Worm (Caenorhabditis elegans) whole organism, L2 larva: ENCODE results near the gene pigg-1.
A peak's percentile ranks its signal among the peaks of the same experiment; 100 is the strongest.

Source experiments
- F13H6.1 ChIP-seq: sonication (generic microtip); optimal IDR thresholded peaks from 2 replicates; lab custom pipeline; 2016; ENCODE audit warnings: missing genetic modification characterization, missing compliant biosample characterization
- R02D3.7 ChIP-seq: fragments of 150-350 bp; optimal IDR thresholded peaks from 2 replicates; lab custom pipeline; 2014; ENCODE audit warnings: missing biosample characterization, missing genetic modification characterization
- Y55F3AM.14 ChIP-seq: fragments of 200-800 bp; sonication (Bioruptor generic); optimal IDR thresholded peaks from 2 replicates; lab custom pipeline; 2018; ENCODE audit warnings: mild to moderate bottlenecking, missing genetic modification characterization, missing compliant biosample characterization
- ZK546.5 ChIP-seq: sonication (generic microtip); optimal IDR thresholded peaks from 2 replicates; lab custom pipeline; 2017; ENCODE audit warnings: missing biosample characterization, missing genetic modification characterization
- ama-1 ChIP-seq: fragments of 150-350 bp; optimal IDR thresholded peaks from 2 replicates; lab custom pipeline; 2018; ENCODE audit warnings: inconsistent platforms
- blmp-1 ChIP-seq: sonication (generic microtip); optimal IDR thresholded peaks from 2 replicates; lab custom pipeline; 2017; ENCODE audit warnings: missing genetic modification characterization, mild to moderate bottlenecking, missing compliant biosample characterization, antibody characterized with exemption, moderate library complexity; ENCODE audit not compliant: insufficient read depth
- ceh-82 ChIP-seq: fragments of 150-350 bp; optimal IDR thresholded peaks from 2 replicates; lab custom pipeline; 2014; ENCODE audit warnings: missing biosample characterization, missing genetic modification characterization
- crh-2 ChIP-seq: sonication (generic microtip); optimal IDR thresholded peaks from 2 replicates; lab custom pipeline; 2017; ENCODE audit warnings: missing biosample characterization, missing genetic modification characterization
- egl-27 ChIP-seq: sonication (generic microtip); optimal IDR thresholded peaks from 3 replicates; lab custom pipeline; 2017; ENCODE audit warnings: missing biosample characterization, missing genetic modification reagents, missing genetic modification characterization
- fos-1 ChIP-seq: fragments of 150-350 bp; optimal IDR thresholded peaks from 2 replicates; lab custom pipeline; 2014; ENCODE audit warnings: missing biosample characterization, missing genetic modification characterization
- gmeb-1 ChIP-seq: fragments of 150-350 bp; optimal IDR thresholded peaks from 2 replicates; lab custom pipeline; 2014; ENCODE audit warnings: missing biosample characterization, missing genetic modification characterization
- lin-11 ChIP-seq: fragments of 150-350 bp; sonication (generic microtip); optimal IDR thresholded peaks from 2 replicates; lab custom pipeline; 2014; ENCODE audit warnings: missing biosample characterization, missing genetic modification characterization, inconsistent platforms, mixed read lengths
- lin-39 ChIP-seq: fragments of 150-350 bp; optimal IDR thresholded peaks from 2 replicates; lab custom pipeline; 2014; ENCODE audit warnings: missing biosample characterization, missing genetic modification reagents, missing genetic modification characterization
- lsy-2 ChIP-seq, 2 experiments: fragments of 150-350 bp in 1 of 2; sonication (generic microtip) in 1 of 2; optimal IDR thresholded peaks; 2 replicates each; lab custom pipeline; 2014 to 2017; ENCODE audit warnings: missing biosample characterization in 2 of 2, missing genetic modification characterization in 2 of 2
- mab-5 ChIP-seq: fragments of 150-350 bp; optimal IDR thresholded peaks from 2 replicates; lab custom pipeline; 2014; ENCODE audit warnings: missing biosample characterization, missing genetic modification characterization
- mbf-1 ChIP-seq: sonication (generic microtip); optimal IDR thresholded peaks from 2 replicates; lab custom pipeline; 2017; ENCODE audit warnings: missing biosample characterization, missing genetic modification characterization
- nhr-10 ChIP-seq: sonication (generic microtip); optimal IDR thresholded peaks from 2 replicates; lab custom pipeline; 2017; ENCODE audit warnings: missing biosample characterization, missing genetic modification characterization
- nhr-11 ChIP-seq: fragments of 150-350 bp; optimal IDR thresholded peaks from 2 replicates; lab custom pipeline; 2014; ENCODE audit warnings: missing biosample characterization, missing genetic modification characterization
- nhr-12 ChIP-seq: fragments of 150-350 bp; optimal IDR thresholded peaks from 2 replicates; lab custom pipeline; 2014; ENCODE audit warnings: missing biosample characterization, missing genetic modification characterization
- nhr-129 ChIP-seq: fragments of 150-350 bp; optimal IDR thresholded peaks from 2 replicates; lab custom pipeline; 2014; ENCODE audit warnings: missing biosample characterization, missing genetic modification characterization
- nhr-25 ChIP-seq: fragments of 150-350 bp; sonication (generic microtip); optimal IDR thresholded peaks from 3 replicates; lab custom pipeline; 2014; ENCODE audit warnings: missing biosample characterization, missing genetic modification characterization
- nhr-6 ChIP-seq: fragments of 150-350 bp; optimal IDR thresholded peaks from 2 replicates; lab custom pipeline; 2014; ENCODE audit warnings: missing biosample characterization, missing genetic modification characterization
- nhr-77 ChIP-seq: fragments of 150-350 bp; optimal IDR thresholded peaks from 2 replicates; lab custom pipeline; 2014; ENCODE audit warnings: missing biosample characterization, missing genetic modification characterization
- peb-1 ChIP-seq: fragments of 150-350 bp; optimal IDR thresholded peaks from 2 replicates; lab custom pipeline; 2014; ENCODE audit warnings: missing biosample characterization, missing genetic modification characterization
- sem-4 ChIP-seq: fragments of 150-350 bp; optimal IDR thresholded peaks from 2 replicates; lab custom pipeline; 2014; ENCODE audit warnings: missing biosample characterization, missing genetic modification reagents, missing genetic modification characterization
- skn-1 ChIP-seq: sonication (generic microtip); optimal IDR thresholded peaks from 2 replicates; lab custom pipeline; 2017; ENCODE audit warnings: missing biosample characterization, missing genetic modification characterization
- sma-3 ChIP-seq: sonication (generic microtip); optimal IDR thresholded peaks from 2 replicates; lab custom pipeline; 2016; ENCODE audit warnings: missing genetic modification reagents, missing genetic modification characterization, missing compliant biosample characterization
- sma-9 ChIP-seq, 2 experiments: fragments of 150-350 bp in 1 of 2; sonication (generic microtip) in 1 of 2; optimal IDR thresholded peaks; 2 replicates each; lab custom pipeline; 2014 to 2016; ENCODE audit warnings: missing genetic modification characterization in 2 of 2, mild to moderate bottlenecking in 1 of 2, missing biosample characterization in 1 of 2, missing compliant biosample characterization in 1 of 2, missing genetic modification reagents in 1 of 2, moderate library complexity in 1 of 2
- snpc-4 ChIP-seq: fragments of 150-350 bp; optimal IDR thresholded peaks from 2 replicates; lab custom pipeline; 2014; ENCODE audit warnings: missing biosample characterization, missing genetic modification characterization
- unc-39 ChIP-seq: fragments of 150-350 bp; optimal IDR thresholded peaks from 2 replicates; lab custom pipeline; 2014; ENCODE audit warnings: missing biosample characterization, missing genetic modification characterization
- unc-55 ChIP-seq: fragments of 150-350 bp; sonication (generic microtip); optimal IDR thresholded peaks from 3 replicates; lab custom pipeline; 2014; ENCODE audit warnings: missing biosample characterization, missing genetic modification reagents, missing genetic modification characterization
- unc-62 ChIP-seq: fragments of 150-350 bp; optimal IDR thresholded peaks from 2 replicates; lab custom pipeline; 2014; ENCODE audit warnings: missing biosample characterization, missing genetic modification reagents, missing genetic modification characterization
- zag-1 ChIP-seq: fragments of 150-350 bp; optimal IDR thresholded peaks from 2 replicates; lab custom pipeline; 2014; ENCODE audit warnings: missing biosample characterization, missing genetic modification characterization
- ztf-1 ChIP-seq: fragments of 200-800 bp; sonication (Bioruptor generic); conservative IDR thresholded peaks from 2 replicates; pipeline ENCODE4 v1.3.6; 2022; ENCODE audit warnings: missing genetic modification characterization, missing compliant biosample characterization

Gene pigg-1

DNA sequence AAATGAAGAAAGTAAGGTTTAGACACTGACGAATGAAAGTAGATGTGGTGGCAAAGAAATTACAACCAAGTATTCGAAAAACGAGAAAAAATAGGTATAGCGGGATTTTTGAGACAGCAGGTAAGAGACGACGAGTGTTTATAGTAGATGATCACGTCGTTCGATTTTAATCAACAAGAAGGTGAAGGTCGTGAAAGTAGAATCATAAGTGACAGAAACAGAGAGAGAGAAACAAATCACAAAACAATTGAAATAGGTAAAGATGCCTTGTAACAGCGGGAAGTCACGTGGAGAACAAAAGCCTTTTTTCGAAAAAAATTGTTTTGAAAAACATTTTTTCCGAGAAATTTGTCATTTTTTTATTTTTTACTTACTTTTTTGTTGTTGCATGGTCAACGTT, 30.0 kb upstream of the pigg-1 start, which contains the start of gene T22C8.6:
Gene T22C8.6 (minus strand): TSS at position 194 of the 400 bp plus-strand sequence.
- TF ChIP-seq blmp-1 (tag; lab: Kevin White, UChicago) (peak; percentile 17), nhr-6 (tag; lab: Kevin White, UChicago) (no peak), sma-9 (GFP tag; optimal IDR thresholded peaks at IDR 0.05; lab: Kevin White, UChicago) (no peak), sma-9 (tag; optimal IDR thresholded peaks at IDR 0.05; lab: Kevin White, UChicago) (no peak)

DNA sequence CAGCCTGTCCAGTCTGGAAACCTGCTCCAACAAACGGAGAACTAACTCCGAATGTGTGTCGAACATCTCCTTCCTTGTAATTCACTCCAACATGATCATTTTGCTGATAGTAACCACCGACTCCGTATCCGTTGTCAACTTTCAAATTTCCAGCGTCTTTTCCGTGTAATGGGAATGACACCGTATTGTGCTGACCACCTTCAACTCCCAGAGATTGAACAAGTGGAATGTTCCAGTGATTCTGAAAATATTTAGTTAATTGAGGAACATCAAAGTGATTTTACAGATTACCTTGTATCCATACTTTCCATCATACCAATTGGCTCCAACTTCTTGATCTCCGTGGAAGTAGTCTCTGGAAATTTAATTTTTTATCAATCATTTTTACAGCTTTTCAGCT, 27.8 kb upstream of the pigg-1 start:
- TF ChIP-seq nhr-10 (no peak), ama-1 (lab: Kevin White, UChicago) (no peak), crh-2 (no peak), blmp-1 (tag; lab: Kevin White, UChicago) (no peak), unc-39 (no peak), mab-5 (tag; lab: Kevin White, UChicago) (no peak), egl-27 (tag; lab: Kevin White, UChicago) (no peak), zag-1 (tag; lab: Kevin White, UChicago) (no peak), skn-1 (tag; lab: Kevin White, UChicago) (no peak), unc-55 (no peak)

DNA sequence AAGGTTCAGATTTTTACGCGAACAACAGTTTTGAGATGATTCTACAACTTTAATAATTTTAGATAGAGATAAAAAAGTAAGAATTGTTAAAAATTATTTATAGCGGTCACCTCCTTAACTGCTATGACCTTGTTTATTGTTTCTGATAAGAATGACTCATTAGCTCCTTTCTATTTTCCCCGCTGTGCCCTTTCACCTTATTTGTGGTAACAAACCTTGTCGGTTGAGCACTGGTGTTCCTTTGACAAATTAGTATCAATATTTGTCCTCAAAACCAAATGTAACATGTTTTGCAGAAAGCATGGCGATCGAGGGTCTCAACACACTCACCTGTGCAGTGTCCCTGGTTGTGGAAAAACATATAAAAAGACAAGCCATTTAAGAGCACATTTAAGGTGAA, 26.5 kb upstream of the pigg-1 start:
- no peak for TF ChIP-seq nhr-25
- no peak for TF ChIP-seq F13H6.1
- no peak for TF ChIP-seq lin-11 (tag; lab: Kevin White, UChicago)
- TF ChIP-seq, all 48 proteins: peak for 0

ce11 chrII:8625163-8625562, 25.1 kb upstream of the pigg-1 start, which contains the start of gene sptf-2:
TSS of gene sptf-2 (plus strand) at chrII:8625459.
- peak; percentile 5 for TF ChIP-seq F13H6.1
- peak; percentile 9 for TF ChIP-seq gmeb-1 (tag; lab: Kevin White, UChicago)
- TF ChIP-seq unc-62 (GFP tag; lab: Kevin White, UChicago) = no peak
- TF ChIP-seq ceh-82 (tag; lab: Kevin White, UChicago) = no peak
- no peak for TF ChIP-seq lin-11 (tag; lab: Kevin White, UChicago)
- TF ChIP-seq Y55F3AM.14 (GFP tag; lab: Kevin White, UChicago) = no peak
- peak; percentile 29 for TF ChIP-seq crh-2
- peak; percentile 1 for TF ChIP-seq sma-9 (GFP tag; optimal IDR thresholded peaks at IDR 0.05; lab: Kevin White, UChicago)
- TF ChIP-seq sma-9 (tag; optimal IDR thresholded peaks at IDR 0.05; lab: Kevin White, UChicago) = no peak
- peak; percentile 97 for TF ChIP-seq fos-1 (tag; lab: Kevin White, UChicago)
- TF ChIP-seq, all 48 proteins: peak for 5

ce11 chrII:8623396-8623795, 23.3 kb upstream of the pigg-1 start, which contains the start of gene T22C8.4:
TSS of gene T22C8.4 (minus strand) at chrII:8623496.
- TF ChIP-seq nhr-77 (tag; lab: Kevin White, UChicago) = no peak
- no peak for TF ChIP-seq crh-2
- no peak for TF ChIP-seq ceh-82 (tag; lab: Kevin White, UChicago)
- no peak for TF ChIP-seq unc-39
- TF ChIP-seq lsy-2 (tag; optimal IDR thresholded peaks at IDR 0.05; lab: Kevin White, UChicago) = no peak
- no peak for TF ChIP-seq Y55F3AM.14 (GFP tag; lab: Kevin White, UChicago)
- TF ChIP-seq, all 48 proteins: peak for 0

- TF ChIP-seq gmeb-1 (tag; lab: Kevin White, UChicago) (no peak), lin-11 (tag; lab: Kevin White, UChicago) (no peak)
- TF ChIP-seq, all 48 proteins: peak for 0
These were observed 21.8 kb upstream of the pigg-1 start, which contains the start of gene T22C8.3 for ce11 chrII:8621883-8622282. TSS of gene T22C8.3 (minus strand) at chrII:8621983.

ce11 chrII:8617516-8617915, 17.5 kb upstream of the pigg-1 start, which contains the start of gene chhy-1:
TSS of gene chhy-1 (minus strand) at chrII:8617616.
- TF ChIP-seq F13H6.1 (no peak), unc-62 (GFP tag; lab: Kevin White, UChicago) (no peak), ZK546.5 (no peak)

ce11 chrII:8616155-8616554, 16.1 kb upstream of the pigg-1 start:
- TF ChIP-seq nhr-6 (tag; lab: Kevin White, UChicago) (no peak), unc-62 (GFP tag; lab: Kevin White, UChicago) (no peak), fos-1 (tag; lab: Kevin White, UChicago) (no peak)

DNA sequence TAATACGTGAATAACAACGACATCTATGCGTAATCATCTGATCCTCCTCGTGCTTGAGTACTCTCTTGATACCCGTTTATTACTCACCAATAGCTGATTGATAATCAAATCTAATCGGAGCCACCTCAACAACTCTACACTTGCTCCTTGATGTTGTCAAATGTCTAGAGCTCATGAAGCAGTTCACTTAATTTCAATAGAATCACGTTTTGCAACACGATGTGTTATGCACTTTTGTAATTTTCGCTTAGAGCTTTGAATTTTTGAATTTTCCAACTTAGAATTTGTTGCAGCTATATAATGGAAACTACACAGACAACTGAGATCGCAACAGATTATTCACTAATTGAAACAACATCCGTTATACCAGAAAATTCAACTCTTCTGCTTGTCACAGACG, 12.4 kb upstream of the pigg-1 start, which contains the start of gene T22C8.1:
Gene T22C8.1 (plus strand): TSS at position 301 of the 400 bp plus-strand sequence.
- TF ChIP-seq Y55F3AM.14 (GFP tag; lab: Kevin White, UChicago) (no peak), sma-3 (GFP tag; lab: Kevin White, UChicago) (no peak), nhr-129 (tag; lab: Kevin White, UChicago) (no peak), unc-55 (no peak), ztf-1 (no peak), snpc-4 (tag; lab: Kevin White, UChicago) (no peak), peb-1 (tag; lab: Kevin White, UChicago) (no peak), mbf-1 (no peak), nhr-12 (tag; lab: Kevin White, UChicago) (no peak), unc-62 (GFP tag; lab: Kevin White, UChicago) (no peak), nhr-10 (no peak), nhr-11 (tag; lab: Kevin White, UChicago) (no peak), blmp-1 (tag; lab: Kevin White, UChicago) (no peak), lin-39 (tag; lab: Kevin White, UChicago) (no peak), gmeb-1 (tag; lab: Kevin White, UChicago) (no peak), zag-1 (tag; lab: Kevin White, UChicago) (no peak), R02D3.7 (tag; lab: Kevin White, UChicago) (no peak), sem-4 (no peak)
